Worm (Caenorhabditis elegans) whole organism, young adult: Measurements from ENCODE around the gene tag-151.

ENCODE experiments used
- B0019.2 ChIP-seq: fragments of 200-800 bp; sonication (Bioruptor generic); conservative IDR thresholded peaks from 2 replicates; pipeline ENCODE4 v1.3.6; 2022; ENCODE audit warnings: missing genetic modification reagents, missing genetic modification characterization, missing compliant biosample characterization
- B0261.1 ChIP-seq: sonication (generic microtip); optimal IDR thresholded peaks from 2 replicates; lab custom pipeline; 2016; ENCODE audit warnings: mild to moderate bottlenecking, missing genetic modification characterization, moderate library complexity, missing compliant biosample characterization
- B0336.3 ChIP-seq: fragments of 200-800 bp; sonication (Bioruptor generic); IDR thresholded peaks from 2 replicates; pipeline ENCODE4 v1.3.6; 2022; ENCODE audit warnings: missing genetic modification characterization, missing compliant biosample characterization
- C06A6.2 ChIP-seq: fragments of 200-800 bp; sonication (Bioruptor generic); conservative IDR thresholded peaks from 2 replicates; pipeline ENCODE4 v1.3.6; 2022; ENCODE audit warnings: missing genetic modification characterization, missing compliant biosample characterization
- F10E7.11 ChIP-seq: sonication (generic microtip); optimal IDR thresholded peaks from 2 replicates; lab custom pipeline; 2017; ENCODE audit warnings: mild to moderate bottlenecking, missing genetic modification characterization, moderate library complexity, missing compliant biosample characterization
- F52B5.7 ChIP-seq: sonication (generic microtip); optimal IDR thresholded peaks from 2 replicates; lab custom pipeline; 2016; ENCODE audit warnings: mild to moderate bottlenecking, missing genetic modification characterization, missing compliant biosample characterization
- Y53G8AR.9 ChIP-seq: fragments of 200-800 bp; sonication (Bioruptor generic); conservative IDR thresholded peaks from 2 replicates; pipeline ENCODE4 v1.3.6; 2022; ENCODE audit warnings: missing genetic modification reagents, missing genetic modification characterization, missing compliant biosample characterization
- Y56A3A.18 ChIP-seq: fragments of 200-800 bp; sonication (Bioruptor generic); IDR thresholded peaks from 2 replicates; pipeline ENCODE4 v1.3.6; 2022; ENCODE audit warnings: missing genetic modification reagents, missing genetic modification characterization, missing compliant biosample characterization
- Y95B8A.8 ChIP-seq: fragments of 200-800 bp; sonication (Bioruptor generic); IDR thresholded peaks from 2 replicates; pipeline ENCODE4 v1.3.6; 2022; ENCODE audit warnings: missing genetic modification reagents, missing genetic modification characterization, missing compliant biosample characterization
- ama-1 ChIP-seq, 3 experiments: fragments of 150-350 bp in 1 of 3; sonication (generic microtip) in 2 of 3; optimal IDR thresholded peaks; 2 replicates each; lab custom pipeline; 2014 to 2018; ENCODE audit warnings: missing biosample characterization in 2 of 3, missing genetic modification characterization in 2 of 3, missing genetic modification reagents in 2 of 3
- athp-1 ChIP-seq: sonication (generic microtip); optimal IDR thresholded peaks from 2 replicates; lab custom pipeline; 2017; ENCODE audit warnings: mild to moderate bottlenecking, missing genetic modification characterization, missing compliant biosample characterization
- attf-3 ChIP-seq: fragments of 200-800 bp; sonication (Bioruptor generic); conservative IDR thresholded peaks from 2 replicates; pipeline ENCODE4 v1.3.6; 2022; ENCODE audit warnings: missing genetic modification reagents, missing genetic modification characterization, missing compliant biosample characterization
- attf-5 ChIP-seq: fragments of 200-800 bp; sonication (Bioruptor generic); optimal IDR thresholded peaks from 2 replicates; lab custom pipeline; 2018; ENCODE audit warnings: mild to moderate bottlenecking, missing genetic modification characterization, missing compliant biosample characterization
- ceh-100 ChIP-seq: fragments of 200-800 bp; sonication (Bioruptor generic); IDR thresholded peaks from 2 replicates; pipeline ENCODE4 v1.3.6; 2022; ENCODE audit warnings: missing genetic modification reagents, missing genetic modification characterization, missing compliant biosample characterization
- ceh-91 ChIP-seq: fragments of 200-800 bp; sonication (Bioruptor generic); IDR thresholded peaks from 2 replicates; pipeline ENCODE4 v1.3.6; 2022; ENCODE audit warnings: missing genetic modification reagents, missing genetic modification characterization, missing compliant biosample characterization
- chd-7 ChIP-seq: sonication (generic microtip); optimal IDR thresholded peaks from 2 replicates; lab custom pipeline; 2016; ENCODE audit warnings: mild to moderate bottlenecking, missing genetic modification characterization, moderate library complexity, missing compliant biosample characterization
- die-1 ChIP-seq: sonication (generic microtip); optimal IDR thresholded peaks from 2 replicates; lab custom pipeline; 2016; ENCODE audit warnings: missing genotype, mild to moderate bottlenecking, missing genetic modification characterization, missing compliant biosample characterization
- dox-1 ChIP-seq: fragments of 200-800 bp; sonication (Bioruptor generic); IDR thresholded peaks from 2 replicates; pipeline ENCODE4 v1.3.6; 2022; ENCODE audit warnings: missing genetic modification reagents, missing genetic modification characterization, missing compliant biosample characterization
- egl-18 ChIP-seq: fragments of 200-800 bp; sonication (Bioruptor generic); IDR thresholded peaks from 2 replicates; pipeline ENCODE4 v1.3.6; 2022; ENCODE audit warnings: missing genetic modification reagents, missing genetic modification characterization, missing compliant biosample characterization
- egrh-3 ChIP-seq: fragments of 200-800 bp; sonication (Bioruptor generic); IDR thresholded peaks from 2 replicates; pipeline ENCODE4 v1.3.6; 2022; ENCODE audit warnings: missing genetic modification reagents, missing genetic modification characterization, missing compliant biosample characterization
- ekl-4 ChIP-seq: fragments of 200-800 bp; sonication (Bioruptor generic); IDR thresholded peaks from 2 replicates; pipeline ENCODE4 v1.3.6; 2022; ENCODE audit warnings: missing genetic modification reagents, missing genetic modification characterization, missing compliant biosample characterization
- him-1 ChIP-seq: sonication (generic microtip); optimal IDR thresholded peaks from 2 replicates; lab custom pipeline; 2016; ENCODE audit warnings: missing genotype, missing genetic modification reagents, missing genetic modification characterization, missing compliant biosample characterization
- hmg-1.2 ChIP-seq: fragments of 200-800 bp; sonication (Bioruptor generic); IDR thresholded peaks from 2 replicates; pipeline ENCODE4 v1.3.6; 2022; ENCODE audit warnings: missing genetic modification reagents, missing genetic modification characterization, missing compliant biosample characterization
- hrde-1 ChIP-seq: sonication (generic microtip); optimal IDR thresholded peaks from 2 replicates; lab custom pipeline; 2016; ENCODE audit warnings: missing genetic modification characterization, mild to moderate bottlenecking, missing compliant biosample characterization, moderate library complexity, missing genotype, missing genetic modification reagents, borderline replicate concordance
- lag-1 ChIP-seq: fragments of 200-800 bp; sonication (Bioruptor generic); IDR thresholded peaks from 2 replicates; pipeline ENCODE4 v1.3.6; 2022; ENCODE audit warnings: missing genetic modification reagents, missing genetic modification characterization, missing compliant biosample characterization
- let-607 ChIP-seq, 2 experiments: fragments of 200-800 bp in 1 of 2; sonication (Bioruptor generic) in 1 of 2; sonication (generic microtip) in 1 of 2; optimal IDR thresholded peaks; 2 replicates each; lab custom pipeline; 2016 to 2018; ENCODE audit warnings: mild to moderate bottlenecking in 2 of 2, missing compliant biosample characterization in 2 of 2, missing genetic modification characterization in 2 of 2, moderate library complexity in 2 of 2, missing genotype in 1 of 2
- lin-35 ChIP-seq, 3 experiments: fragments of 150-350 bp in 2 of 3; sonication (generic microtip) in 1 of 3; optimal IDR thresholded peaks; 2 replicates each; lab custom pipeline; 2014 to 2018; ENCODE audit warnings: missing biosample characterization in 3 of 3, missing genetic modification characterization in 3 of 3, missing genetic modification reagents in 3 of 3
- lin-40 ChIP-seq: sonication (generic microtip); optimal IDR thresholded peaks from 2 replicates; lab custom pipeline; 2016; ENCODE audit warnings: missing genetic modification characterization, mild to moderate bottlenecking, missing compliant biosample characterization, missing genotype, missing genetic modification reagents
- lsl-1 ChIP-seq: fragments of 200-800 bp; sonication (Bioruptor generic); optimal IDR thresholded peaks from 2 replicates; lab custom pipeline; 2018; ENCODE audit warnings: mild to moderate bottlenecking, missing genetic modification characterization, moderate library complexity, missing compliant biosample characterization
- lsy-27 ChIP-seq: sonication (generic microtip); optimal IDR thresholded peaks from 2 replicates; lab custom pipeline; 2017; ENCODE audit warnings: missing genetic modification characterization, mild to moderate bottlenecking, missing compliant biosample characterization, antibody characterized with exemption, missing genotype, borderline replicate concordance; ENCODE audit not compliant: insufficient read depth
- madf-3 ChIP-seq: fragments of 200-800 bp; sonication (Bioruptor generic); IDR thresholded peaks from 2 replicates; pipeline ENCODE4 v1.3.6; 2022; ENCODE audit warnings: missing genetic modification reagents, missing genetic modification characterization, missing compliant biosample characterization
- mes-4 ChIP-seq: sonication (generic microtip); optimal IDR thresholded peaks from 2 replicates; lab custom pipeline; 2016; ENCODE audit warnings: missing genotype, missing genetic modification characterization, missing compliant biosample characterization
- nfya-1 ChIP-seq: sonication (generic microtip); optimal IDR thresholded peaks from 2 replicates; lab custom pipeline; 2017; ENCODE audit warnings: antibody characterized with exemption, missing compliant biosample characterization, missing genetic modification characterization, borderline replicate concordance; ENCODE audit not compliant: insufficient read depth
- nhr-27 ChIP-seq: fragments of 200-800 bp; sonication (Bioruptor generic); optimal IDR thresholded peaks from 2 replicates; lab custom pipeline; 2018; ENCODE audit warnings: mild to moderate bottlenecking, missing genetic modification characterization, moderate library complexity, missing compliant biosample characterization
- nhr-80 ChIP-seq: sonication (generic microtip); optimal IDR thresholded peaks from 2 replicates; lab custom pipeline; 2016; ENCODE audit warnings: missing genetic modification characterization, missing compliant biosample characterization
- nhr-90 ChIP-seq: sonication (generic microtip); optimal IDR thresholded peaks from 2 replicates; lab custom pipeline; 2016; ENCODE audit warnings: missing genotype, mild to moderate bottlenecking, missing genetic modification characterization, missing compliant biosample characterization
- repo-1 ChIP-seq: sonication (generic microtip); optimal IDR thresholded peaks from 2 replicates; lab custom pipeline; 2017; ENCODE audit warnings: mild to moderate bottlenecking, missing genetic modification characterization, missing compliant biosample characterization
- sdz-38 ChIP-seq: sonication (generic microtip); optimal IDR thresholded peaks from 2 replicates; lab custom pipeline; 2016; ENCODE audit warnings: missing genotype, missing genetic modification characterization, missing compliant biosample characterization
- sea-2 ChIP-seq: fragments of 200-800 bp; sonication (Bioruptor generic); IDR thresholded peaks from 2 replicates; pipeline ENCODE4 v1.3.6; 2022; ENCODE audit warnings: missing genetic modification characterization, missing compliant biosample characterization
- snpc-1.3 ChIP-seq: sonication (generic microtip); optimal IDR thresholded peaks from 2 replicates; lab custom pipeline; 2017; ENCODE audit warnings: missing genetic modification characterization, mild to moderate bottlenecking, missing compliant biosample characterization, antibody characterized with exemption, moderate library complexity, missing genotype, missing genetic modification reagents; ENCODE audit not compliant: insufficient read depth
- snpc-4 ChIP-seq, 5 experiments: fragments of 150-350 bp in 1 of 5; sonication (generic microtip) in 4 of 5; optimal IDR thresholded peaks; 2 replicates each; lab custom pipeline; 2014 to 2018; ENCODE audit warnings: missing genetic modification characterization in 5 of 5, missing biosample characterization in 3 of 5, antibody characterized with exemption in 2 of 5, mild to moderate bottlenecking in 2 of 5, missing compliant biosample characterization in 2 of 5, missing genotype in 2 of 5, moderate library complexity in 2 of 5, missing genetic modification reagents in 1 of 5
- tbx-9 ChIP-seq: sonication (generic microtip); optimal IDR thresholded peaks from 2 replicates; lab custom pipeline; 2016; ENCODE audit warnings: borderline replicate concordance, missing genetic modification characterization, inconsistent platforms, missing compliant biosample characterization
- tlf-1 ChIP-seq: fragments of 200-800 bp; sonication (Bioruptor generic); optimal IDR thresholded peaks from 2 replicates; lab custom pipeline; 2018; ENCODE audit warnings: mild to moderate bottlenecking, missing genetic modification characterization, missing compliant biosample characterization
- unc-130 ChIP-seq: sonication (generic microtip); optimal IDR thresholded peaks from 2 replicates; lab custom pipeline; 2016; ENCODE audit warnings: missing genetic modification reagents, missing genetic modification characterization, missing compliant biosample characterization
- xnd-1 ChIP-seq: sonication (generic microtip); optimal IDR thresholded peaks from 2 replicates; lab custom pipeline; 2016; ENCODE audit warnings: missing genotype, missing genetic modification reagents, missing genetic modification characterization, missing compliant biosample characterization
- zim-3 ChIP-seq: sonication (generic microtip); optimal IDR thresholded peaks from 2 replicates; lab custom pipeline; 2017; ENCODE audit warnings: mild to moderate bottlenecking, missing genetic modification characterization, moderate library complexity, missing compliant biosample characterization

tag-151 gene

DNA sequence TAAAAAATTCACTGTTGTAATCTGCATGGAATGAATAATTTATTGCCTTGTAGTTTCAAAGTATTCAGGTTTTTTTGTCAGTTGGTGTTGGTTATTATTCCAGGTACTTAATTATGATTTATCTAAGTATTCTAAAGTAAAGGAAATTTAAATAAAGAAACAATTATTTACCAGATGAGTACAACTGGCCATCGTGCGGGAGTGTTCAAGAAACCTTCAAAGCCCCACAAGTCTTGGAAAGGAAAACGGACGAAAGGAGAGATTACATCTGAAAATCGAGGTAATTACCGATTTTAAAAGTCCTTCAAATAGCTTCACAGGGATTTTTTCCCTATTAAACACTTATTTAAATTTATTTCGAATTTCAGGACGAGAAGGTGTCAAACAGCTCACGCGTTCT, at the start of gene tag-151:
Gene tag-151 (plus strand): TSS at position 158 of the 400 bp plus-strand sequence.
- TF ChIP-seq Y56A3A.18 (GFP tag; lab: Robert Waterston, UW) (peak; percentile 73), ceh-91 (GFP tag; lab: Robert Waterston, UW) (no peak), hrde-1 (tag; lab: Kevin White, UChicago) (peak; percentile 77), ceh-100 (no peak), repo-1 (tag; lab: Kevin White, UChicago) (peak; percentile 60), lsy-27 (no peak), lin-40 (tag; lab: Kevin White, UChicago) (peak; percentile 9), snpc-1.3 (tag; lab: Kevin White, UChicago) (no peak), egrh-3 (GFP tag; lab: Robert Waterston, UW) (no peak), ama-1 (optimal IDR thresholded peaks at IDR 0.05; lab: Kevin White, UChicago) (no peak), ama-1 (GFP tag; optimal IDR thresholded peaks at IDR 0.05; lab: Kevin White, UChicago) (peak in 1 of 2 experiments; percentile 71), let-607 (tag; optimal IDR thresholded peaks at IDR 0.05; lab: Kevin White, UChicago) (peak in 1 of 2 experiments; percentile 45), hmg-1.2 (GFP tag; lab: Robert Waterston, UW) (no peak), F10E7.11 (tag; lab: Kevin White, UChicago) (peak; percentile 45), madf-3 (GFP tag; lab: Robert Waterston, UW) (peak; percentile 70; the same call in 1 of the 2 replicates), sea-2 (GFP tag; lab: Robert Waterston, UW) (no peak), attf-5 (GFP tag; lab: Kevin White, UChicago) (no peak), dox-1 (GFP tag; lab: Robert Waterston, UW) (no peak), him-1 (tag; lab: Kevin White, UChicago) (peak; percentile 5), lag-1 (GFP tag; lab: Robert Waterston, UW) (no peak), zim-3 (tag; lab: Kevin White, UChicago) (no peak), F52B5.7 (tag; lab: Kevin White, UChicago) (peak; percentile 16), xnd-1 (peak; percentile 23), nhr-27 (tag; lab: Kevin White, UChicago) (no peak), ekl-4 (peak; percentile 49; the same call in 1 of the 2 replicates), chd-7 (peak; percentile 49), C06A6.2 (GFP tag; lab: Robert Waterston, UW) (no peak), B0019.2 (GFP tag; lab: Robert Waterston, UW) (no peak), B0336.3 (GFP tag; lab: Robert Waterston, UW) (peak; percentile 66; the same call in 1 of the 2 replicates), lin-35 (GFP tag; optimal IDR thresholded peaks at IDR 0.05; lab: Kevin White, UChicago) (peak in 1 of 3 experiments; percentile 1), die-1 (no peak), snpc-4 (GFP tag; optimal IDR thresholded peaks at IDR 0.05; lab: Kevin White, UChicago) (no peak), snpc-4 (tag; optimal IDR thresholded peaks at IDR 0.05; lab: Kevin White, UChicago) (peak in 2 of 4 experiments; percentile 13 to 29), nfya-1 (no peak), nhr-80 (tag; lab: Kevin White, UChicago) (no peak), mes-4 (tag; lab: Kevin White, UChicago) (no peak), attf-3 (GFP tag; lab: Robert Waterston, UW) (no peak), B0261.1 (tag; lab: Kevin White, UChicago) (no peak), tlf-1 (GFP tag; lab: Kevin White, UChicago) (peak; percentile 9), tbx-9 (tag; lab: Kevin White, UChicago) (no peak), sdz-38 (tag; lab: Kevin White, UChicago) (no peak), lsl-1 (GFP tag; lab: Kevin White, UChicago) (no peak), unc-130 (GFP tag; lab: Kevin White, UChicago) (peak; percentile 46), nhr-90 (tag; lab: Kevin White, UChicago) (no peak), Y95B8A.8 (GFP tag; lab: Robert Waterston, UW) (0 out of 2 replicates have a peak, but pooled peaks have one; percentile 8), egl-18 (GFP tag; lab: Robert Waterston, UW) (no peak), Y53G8AR.9 (GFP tag; lab: Robert Waterston, UW) (0 out of 2 replicates have a peak, but pooled peaks have one; percentile 61), athp-1 (peak; percentile 37)
